Worm (Caenorhabditis elegans) whole organism, midembryonic: Measurements from ENCODE around the gene F44E2.10.

ENCODE experiments used
- T22C8.4 ChIP-seq: fragments of 200-800 bp; sonication (Bioruptor generic); IDR thresholded peaks from 2 replicates; pipeline ENCODE4 v1.3.6; 2022; ENCODE audit warnings: missing genetic modification characterization, missing compliant biosample characterization
- cog-1 ChIP-seq: sonication (generic microtip); optimal IDR thresholded peaks from 2 replicates; lab custom pipeline; 2016; ENCODE audit warnings: missing genetic modification characterization, missing compliant biosample characterization
- flt-1 ChIP-seq: fragments of 200-800 bp; sonication (Bioruptor generic); IDR thresholded peaks from 2 replicates; pipeline ENCODE4 v1.3.6; 2022; ENCODE audit warnings: missing genetic modification characterization, missing compliant biosample characterization
- klf-2 ChIP-seq: fragments of 200-800 bp; sonication (Bioruptor generic); conservative IDR thresholded peaks from 2 replicates; pipeline ENCODE4 v1.3.6; 2022; ENCODE audit warnings: missing genetic modification reagents, missing genetic modification characterization, missing compliant biosample characterization
- med-1 ChIP-seq: sonication (generic microtip); optimal IDR thresholded peaks from 2 replicates; lab custom pipeline; 2017; ENCODE audit warnings: missing genetic modification characterization, mild to moderate bottlenecking, missing compliant biosample characterization, antibody characterized with exemption, missing genetic modification reagents; ENCODE audit not compliant: insufficient read depth
- tab-1 ChIP-seq: fragments of 200-800 bp; sonication (Bioruptor generic); IDR thresholded peaks from 2 replicates; pipeline ENCODE4 v1.3.6; 2022; ENCODE audit warnings: missing genetic modification characterization, missing compliant biosample characterization
- ztf-23 ChIP-seq: fragments of 200-800 bp; sonication (Bioruptor generic); IDR thresholded peaks from 2 replicates; pipeline ENCODE4 v1.3.6; 2022; ENCODE audit warnings: missing genetic modification reagents, missing genetic modification characterization, missing compliant biosample characterization
- ztf-29 ChIP-seq: fragments of 200-800 bp; sonication (Bioruptor generic); IDR thresholded peaks from 2 replicates; pipeline ENCODE4 v1.3.6; 2022; ENCODE audit warnings: missing genetic modification reagents, missing genetic modification characterization, missing compliant biosample characterization

DNA sequence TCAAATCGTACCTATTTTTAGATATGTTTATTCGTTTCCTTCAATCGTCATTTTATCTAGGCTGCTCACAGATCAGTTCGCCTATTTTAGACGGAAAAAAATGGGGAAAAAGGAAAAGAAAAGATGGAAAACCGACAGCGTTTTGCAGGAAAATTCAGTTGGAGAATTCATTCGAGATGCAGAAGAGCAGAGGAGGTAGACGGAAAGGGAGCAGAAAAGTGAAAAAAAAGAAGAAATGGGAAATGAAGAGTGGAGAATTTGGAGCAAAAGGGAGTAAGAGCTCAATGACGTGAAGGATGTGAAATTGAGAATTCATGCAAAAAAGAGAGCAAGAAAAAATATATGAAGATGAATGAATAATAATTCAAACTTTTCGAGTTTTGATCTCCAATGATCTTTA, 46.4 kb downstream of the F44E2.10 start:
- TF ChIP-seq flt-1 (no peak), tab-1 (GFP tag; lab: Robert Waterston, UW) (no peak), T22C8.4 (GFP tag; lab: Robert Waterston, UW) (no peak), cog-1 (tag; lab: Kevin White, UChicago) (no peak), klf-2 (GFP tag; lab: Robert Waterston, UW) (no peak), ztf-23 (GFP tag; lab: Robert Waterston, UW) (no peak), med-1 (GFP tag; lab: Kevin White, UChicago) (no peak), ztf-29 (GFP tag; lab: Robert Waterston, UW) (no peak)
